Worm (Caenorhabditis elegans) whole organism, L2 larva: ENCODE measurements around the gene F17C11.4.

ENCODE experiments used
- ama-1 ChIP-seq: fragments of 150-350 bp; optimal IDR thresholded peaks from 2 replicates; lab custom pipeline; 2018; ENCODE audit warnings: inconsistent platforms
- blmp-1 ChIP-seq: sonication (generic microtip); optimal IDR thresholded peaks from 2 replicates; lab custom pipeline; 2017; ENCODE audit warnings: missing genetic modification characterization, mild to moderate bottlenecking, missing compliant biosample characterization, antibody characterized with exemption, moderate library complexity; ENCODE audit not compliant: insufficient read depth
- dmd-4 ChIP-seq: sonication (generic microtip); optimal IDR thresholded peaks from 2 replicates; lab custom pipeline; 2017; ENCODE audit warnings: missing biosample characterization, missing genetic modification characterization
- elt-3 ChIP-seq: sonication (generic microtip); optimal IDR thresholded peaks from 2 replicates; lab custom pipeline; 2017; ENCODE audit warnings: missing biosample characterization, missing genetic modification characterization
- lsy-2 ChIP-seq, 2 experiments: fragments of 150-350 bp in 1 of 2; sonication (generic microtip) in 1 of 2; optimal IDR thresholded peaks; 2 replicates each; lab custom pipeline; 2014 to 2017; ENCODE audit warnings: missing biosample characterization in 2 of 2, missing genetic modification characterization in 2 of 2
- mdl-1 ChIP-seq, 2 experiments: fragments of 150-350 bp in 1 of 2; sonication (generic microtip) in 1 of 2; optimal IDR thresholded peaks; 2 replicates each; lab custom pipeline; 2017; ENCODE audit warnings: missing biosample characterization in 2 of 2, missing genetic modification characterization in 2 of 2
- nhr-11 ChIP-seq: fragments of 150-350 bp; optimal IDR thresholded peaks from 2 replicates; lab custom pipeline; 2014; ENCODE audit warnings: missing biosample characterization, missing genetic modification characterization
- nhr-25 ChIP-seq: fragments of 150-350 bp; sonication (generic microtip); optimal IDR thresholded peaks from 3 replicates; lab custom pipeline; 2014; ENCODE audit warnings: missing biosample characterization, missing genetic modification characterization
- sma-3 ChIP-seq: sonication (generic microtip); optimal IDR thresholded peaks from 2 replicates; lab custom pipeline; 2016; ENCODE audit warnings: missing genetic modification reagents, missing genetic modification characterization, missing compliant biosample characterization
- unc-62 ChIP-seq: fragments of 150-350 bp; optimal IDR thresholded peaks from 2 replicates; lab custom pipeline; 2014; ENCODE audit warnings: missing biosample characterization, missing genetic modification reagents, missing genetic modification characterization
- ztf-11 ChIP-seq: sonication (generic microtip); optimal IDR thresholded peaks from 2 replicates; lab custom pipeline; 2017; ENCODE audit warnings: missing biosample characterization, missing genetic modification characterization

DNA sequence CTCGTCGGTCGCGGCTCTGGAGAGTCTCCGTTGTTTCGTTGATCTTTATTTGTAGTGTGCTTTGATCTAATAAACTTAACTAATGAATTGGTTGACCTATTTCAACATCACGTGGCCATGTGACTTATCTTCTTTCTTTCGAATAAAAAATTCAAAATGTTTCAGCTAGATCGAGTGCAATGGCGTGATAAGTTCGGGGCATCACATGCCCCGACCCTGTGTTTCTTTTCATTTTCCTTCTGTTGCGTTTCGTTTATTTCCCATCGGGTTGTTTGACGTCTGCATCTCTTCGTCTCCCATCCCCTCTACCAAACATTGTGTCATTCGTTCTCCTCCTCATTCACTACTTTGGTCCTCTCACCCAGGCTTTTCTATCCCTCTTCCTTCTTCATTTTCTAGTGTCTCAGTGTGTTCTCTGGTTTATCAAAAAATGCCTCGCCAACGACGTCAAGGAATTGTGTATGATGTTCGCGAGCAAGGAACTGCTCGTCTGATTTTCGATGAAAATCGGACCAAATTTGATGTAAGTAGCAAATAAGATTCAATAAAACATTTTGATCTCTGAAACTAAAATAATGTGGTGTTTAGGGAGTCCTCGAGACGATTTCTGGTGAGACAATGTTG, at the start of gene F17C11.4:
- TF ChIP-seq mdl-1 (tag; optimal IDR thresholded peaks at IDR 0.05; lab: Kevin White, UChicago) (peak; percentile 28 to 85), ztf-11 (no peak), nhr-11 (tag; lab: Kevin White, UChicago) (no peak), dmd-4 (no peak), sma-3 (GFP tag; lab: Kevin White, UChicago) (peak; percentile 75), elt-3 (tag; lab: Kevin White, UChicago) (no peak), blmp-1 (tag; lab: Kevin White, UChicago) (peak; percentile 76), unc-62 (no peak), ama-1 (lab: Kevin White, UChicago) (peak; percentile 88), nhr-25 (tag; lab: Kevin White, UChicago) (peak; percentile 90), lsy-2 (tag; optimal IDR thresholded peaks at IDR 0.05; lab: Kevin White, UChicago) (peak in 1 of 2 experiments; percentile 84)
